Worm (Caenorhabditis elegans) whole organism, young adult: ENCODE data around the gene F52E1.14.

ENCODE experiments used
- B0336.3 ChIP-seq: fragments of 200-800 bp; sonication (Bioruptor generic); IDR thresholded peaks from 2 replicates; pipeline ENCODE4 v1.3.6; 2022; ENCODE audit warnings: missing genetic modification characterization, missing compliant biosample characterization
- F10E7.11 ChIP-seq: sonication (generic microtip); optimal IDR thresholded peaks from 2 replicates; lab custom pipeline; 2017; ENCODE audit warnings: mild to moderate bottlenecking, missing genetic modification characterization, moderate library complexity, missing compliant biosample characterization
- F23B12.7 ChIP-seq: sonication (generic microtip); optimal IDR thresholded peaks from 2 replicates; lab custom pipeline; 2017; ENCODE audit warnings: missing genetic modification characterization, mild to moderate bottlenecking, missing compliant biosample characterization, antibody characterized with exemption, moderate library complexity; ENCODE audit not compliant: insufficient read depth
- F57C9.4 ChIP-seq: sonication (generic microtip); optimal IDR thresholded peaks from 2 replicates; lab custom pipeline; 2017; ENCODE audit warnings: mild to moderate bottlenecking, missing genetic modification characterization, missing compliant biosample characterization
- K12H6.12 ChIP-seq: fragments of 200-800 bp; sonication (Bioruptor generic); optimal IDR thresholded peaks from 2 replicates; lab custom pipeline; 2018; ENCODE audit warnings: mild to moderate bottlenecking, missing genetic modification characterization, missing compliant biosample characterization
- T07F8.4 ChIP-seq: sonication (generic microtip); optimal IDR thresholded peaks from 2 replicates; lab custom pipeline; 2016; ENCODE audit warnings: mild to moderate bottlenecking, missing genetic modification characterization, moderate library complexity, missing compliant biosample characterization
- T26A5.8 ChIP-seq: sonication (generic microtip); optimal IDR thresholded peaks from 2 replicates; lab custom pipeline; 2016; ENCODE audit warnings: missing genetic modification characterization, missing compliant biosample characterization
- Y53G8AR.9 ChIP-seq: fragments of 200-800 bp; sonication (Bioruptor generic); conservative IDR thresholded peaks from 2 replicates; pipeline ENCODE4 v1.3.6; 2022; ENCODE audit warnings: missing genetic modification reagents, missing genetic modification characterization, missing compliant biosample characterization
- Y56A3A.18 ChIP-seq: fragments of 200-800 bp; sonication (Bioruptor generic); IDR thresholded peaks from 2 replicates; pipeline ENCODE4 v1.3.6; 2022; ENCODE audit warnings: missing genetic modification reagents, missing genetic modification characterization, missing compliant biosample characterization
- Y95B8A.8 ChIP-seq: fragments of 200-800 bp; sonication (Bioruptor generic); IDR thresholded peaks from 2 replicates; pipeline ENCODE4 v1.3.6; 2022; ENCODE audit warnings: missing genetic modification reagents, missing genetic modification characterization, missing compliant biosample characterization
- ama-1 ChIP-seq, 3 experiments: fragments of 150-350 bp in 1 of 3; sonication (generic microtip) in 2 of 3; optimal IDR thresholded peaks; 2 replicates each; lab custom pipeline; 2014 to 2018; ENCODE audit warnings: missing biosample characterization in 2 of 3, missing genetic modification characterization in 2 of 3, missing genetic modification reagents in 2 of 3
- attf-6 ChIP-seq: fragments of 200-800 bp; sonication (Bioruptor generic); IDR thresholded peaks from 2 replicates; pipeline ENCODE4 v1.3.6; 2022; ENCODE audit warnings: missing genetic modification reagents, missing genetic modification characterization, missing compliant biosample characterization
- bed-1 ChIP-seq: fragments of 200-800 bp; sonication (Bioruptor generic); IDR thresholded peaks from 2 replicates; pipeline ENCODE4 v1.3.6; 2022; ENCODE audit warnings: missing genetic modification reagents, missing genetic modification characterization, missing compliant biosample characterization
- cebp-2 ChIP-seq: fragments of 200-800 bp; sonication (Bioruptor generic); IDR thresholded peaks from 2 replicates; pipeline ENCODE4 v1.3.6; 2022; ENCODE audit warnings: missing genetic modification characterization, missing compliant biosample characterization
- ceh-27 ChIP-seq: fragments of 200-800 bp; sonication (Bioruptor generic); optimal IDR thresholded peaks from 2 replicates; lab custom pipeline; 2018; ENCODE audit warnings: mild to moderate bottlenecking, missing genetic modification characterization, moderate library complexity, missing compliant biosample characterization
- ceh-40 ChIP-seq: fragments of 200-800 bp; sonication (Bioruptor generic); IDR thresholded peaks from 2 replicates; pipeline ENCODE4 v1.3.6; 2022; ENCODE audit warnings: missing genetic modification characterization, missing compliant biosample characterization
- efl-1 ChIP-seq: fragments of 150-350 bp; optimal IDR thresholded peaks from 2 replicates; lab custom pipeline; 2014; ENCODE audit warnings: missing biosample characterization, missing genetic modification reagents, missing genetic modification characterization
- gei-17 ChIP-seq: fragments of 200-800 bp; sonication (Bioruptor generic); optimal IDR thresholded peaks from 2 replicates; lab custom pipeline; 2018; ENCODE audit warnings: mild to moderate bottlenecking, missing genetic modification characterization, missing compliant biosample characterization
- hlh-12 ChIP-seq: sonication (generic microtip); optimal IDR thresholded peaks from 2 replicates; lab custom pipeline; 2016; ENCODE audit warnings: missing genetic modification characterization, missing compliant biosample characterization
- hlh-26 ChIP-seq: fragments of 200-800 bp; sonication (Bioruptor generic); conservative IDR thresholded peaks from 2 replicates; pipeline ENCODE4 v1.3.6; 2022; ENCODE audit warnings: missing genetic modification reagents, missing genetic modification characterization, missing compliant biosample characterization
- hmg-1.2 ChIP-seq: fragments of 200-800 bp; sonication (Bioruptor generic); IDR thresholded peaks from 2 replicates; pipeline ENCODE4 v1.3.6; 2022; ENCODE audit warnings: missing genetic modification reagents, missing genetic modification characterization, missing compliant biosample characterization
- madf-6 ChIP-seq: fragments of 200-800 bp; sonication (Bioruptor generic); IDR thresholded peaks from 2 replicates; pipeline ENCODE4 v1.3.6; 2022; ENCODE audit warnings: missing genetic modification reagents, missing genetic modification characterization, missing compliant biosample characterization
- madf-8 ChIP-seq: fragments of 200-800 bp; sonication (Bioruptor generic); conservative IDR thresholded peaks from 2 replicates; pipeline ENCODE4 v1.3.6; 2022; ENCODE audit warnings: missing genetic modification reagents, missing genetic modification characterization, missing compliant biosample characterization
- mxl-1 ChIP-seq: sonication (generic microtip); optimal IDR thresholded peaks from 2 replicates; lab custom pipeline; 2016; ENCODE audit warnings: missing genetic modification characterization, missing compliant biosample characterization
- nfya-1 ChIP-seq: sonication (generic microtip); optimal IDR thresholded peaks from 2 replicates; lab custom pipeline; 2017; ENCODE audit warnings: antibody characterized with exemption, missing compliant biosample characterization, missing genetic modification characterization, borderline replicate concordance; ENCODE audit not compliant: insufficient read depth
- nfyb-1 ChIP-seq: fragments of 200-800 bp; sonication (Bioruptor generic); IDR thresholded peaks from 2 replicates; pipeline ENCODE4 v1.3.6; 2022; ENCODE audit warnings: missing genetic modification reagents, missing genetic modification characterization, missing compliant biosample characterization
- nhr-179 ChIP-seq: sonication (generic microtip); optimal IDR thresholded peaks from 2 replicates; lab custom pipeline; 2016; ENCODE audit warnings: mild to moderate bottlenecking, missing genetic modification characterization, missing compliant biosample characterization
- nhr-80 ChIP-seq: sonication (generic microtip); optimal IDR thresholded peaks from 2 replicates; lab custom pipeline; 2016; ENCODE audit warnings: missing genetic modification characterization, missing compliant biosample characterization
- nhr-90 ChIP-seq: sonication (generic microtip); optimal IDR thresholded peaks from 2 replicates; lab custom pipeline; 2016; ENCODE audit warnings: missing genotype, mild to moderate bottlenecking, missing genetic modification characterization, missing compliant biosample characterization
- pha-4 ChIP-seq: fragments of 150-350 bp; sonication (generic microtip); optimal IDR thresholded peaks from 2 replicates; lab custom pipeline; 2014; ENCODE audit warnings: missing biosample characterization, missing genetic modification reagents, missing genetic modification characterization
- repo-1 ChIP-seq: sonication (generic microtip); optimal IDR thresholded peaks from 2 replicates; lab custom pipeline; 2017; ENCODE audit warnings: mild to moderate bottlenecking, missing genetic modification characterization, missing compliant biosample characterization
- xnd-1 ChIP-seq: sonication (generic microtip); optimal IDR thresholded peaks from 2 replicates; lab custom pipeline; 2016; ENCODE audit warnings: missing genotype, missing genetic modification reagents, missing genetic modification characterization, missing compliant biosample characterization
- ztf-26 ChIP-seq: sonication (generic microtip); optimal IDR thresholded peaks from 2 replicates; lab custom pipeline; 2017; ENCODE audit warnings: missing genetic modification characterization, missing compliant biosample characterization
- ztf-28 ChIP-seq: fragments of 200-800 bp; sonication (Bioruptor generic); IDR thresholded peaks from 2 replicates; pipeline ENCODE4 v1.3.6; 2022; ENCODE audit warnings: missing genetic modification reagents, missing genetic modification characterization, missing compliant biosample characterization
- ztf-3 ChIP-seq: fragments of 200-800 bp; sonication (Bioruptor generic); optimal IDR thresholded peaks from 2 replicates; lab custom pipeline; 2018; ENCODE audit warnings: mild to moderate bottlenecking, missing genetic modification characterization, missing compliant biosample characterization

The F52E1.14 gene

ce11 chrV:8384809-8385208 is 1.1 kb downstream of the F52E1.14 start:
- no peak for TF ChIP-seq xnd-1 (tag; lab: Kevin White, UChicago)
- TF ChIP-seq madf-8 (GFP tag; lab: Robert Waterston, UW) = no peak
- no peak for TF ChIP-seq K12H6.12
- peak; percentile 57; the same call in 1 of the 2 replicates for TF ChIP-seq B0336.3 (GFP tag; lab: Robert Waterston, UW)
- no peak for TF ChIP-seq nfya-1
- no peak for TF ChIP-seq Y95B8A.8 (GFP tag; lab: Robert Waterston, UW)
- TF ChIP-seq pha-4 (tag; lab: Kevin White, UChicago) = no peak
- TF ChIP-seq F57C9.4 = no peak
- peak; percentile 68; the same call in 1 of the 2 replicates for TF ChIP-seq Y53G8AR.9 (GFP tag; lab: Robert Waterston, UW)
- TF ChIP-seq mxl-1 (tag; lab: Kevin White, UChicago) = no peak
- TF ChIP-seq ceh-40 = peak; percentile 6; the same call in 1 of the 2 replicates
- peak; percentile 30; the same call in 1 of the 2 replicates for TF ChIP-seq Y56A3A.18 (GFP tag; lab: Robert Waterston, UW)
- no peak for TF ChIP-seq repo-1
- TF ChIP-seq hlh-12 (tag; lab: Kevin White, UChicago) = no peak
- 0 out of 2 replicates have a peak, but pooled peaks have one; percentile 23 for TF ChIP-seq cebp-2
- TF ChIP-seq T07F8.4 = no peak
- TF ChIP-seq bed-1 (GFP tag; lab: Robert Waterston, UW) = 0 out of 2 replicates have a peak, but pooled peaks have one; percentile 6
- TF ChIP-seq F23B12.7 = no peak
- TF ChIP-seq ztf-28 = no peak
- no peak for TF ChIP-seq ztf-3 (GFP tag; lab: Kevin White, UChicago)
- no peak for TF ChIP-seq nhr-80 (tag; lab: Kevin White, UChicago)
- peak; percentile 70 for TF ChIP-seq nhr-90 (tag; lab: Kevin White, UChicago)
- TF ChIP-seq F10E7.11 (tag; lab: Kevin White, UChicago) = no peak
- no peak for TF ChIP-seq T26A5.8 (tag; lab: Kevin White, UChicago)

- TF ChIP-seq F57C9.4 (no peak), madf-6 (no peak), hmg-1.2 (no peak), attf-6 (GFP tag; lab: Robert Waterston, UW) (no peak), ceh-27 (GFP tag; lab: Kevin White, UChicago) (no peak), hlh-26 (GFP tag; lab: Robert Waterston, UW) (no peak), nhr-80 (tag; lab: Kevin White, UChicago) (peak; percentile 25)
- TF ChIP-seq, all 124 proteins: peak for 1
Observed at ce11 chrV:8385879-8386530, 2.3 kb downstream of the F52E1.14 start, which contains the start of gene hsp-17. hsp-17 (minus strand) TSS chrV:8385929.

ce11 chrV:8387056-8387455 is 3.3 kb downstream of the F52E1.14 start, which contains the start of gene gcy-7:
gcy-7 (plus strand) TSS chrV:8387356.
- TF ChIP-seq ama-1 (optimal IDR thresholded peaks at IDR 0.05; lab: Kevin White, UChicago) (no peak), ama-1 (GFP tag; optimal IDR thresholded peaks at IDR 0.05; lab: Kevin White, UChicago) (no peak), nhr-179 (tag; lab: Kevin White, UChicago) (no peak), nfyb-1 (GFP tag; lab: Robert Waterston, UW) (no peak), T26A5.8 (tag; lab: Kevin White, UChicago) (no peak), ztf-26 (tag; lab: Kevin White, UChicago) (no peak), nhr-80 (tag; lab: Kevin White, UChicago) (no peak), efl-1 (GFP tag; lab: Kevin White, UChicago) (no peak), gei-17 (GFP tag; lab: Kevin White, UChicago) (no peak), xnd-1 (tag; lab: Kevin White, UChicago) (no peak)
